Fruit fly (Drosophila melanogaster): ENCODE data around the gene Myc.
A peak's percentile ranks its signal among the peaks of the same experiment; 100 is the strongest.

DNA sequence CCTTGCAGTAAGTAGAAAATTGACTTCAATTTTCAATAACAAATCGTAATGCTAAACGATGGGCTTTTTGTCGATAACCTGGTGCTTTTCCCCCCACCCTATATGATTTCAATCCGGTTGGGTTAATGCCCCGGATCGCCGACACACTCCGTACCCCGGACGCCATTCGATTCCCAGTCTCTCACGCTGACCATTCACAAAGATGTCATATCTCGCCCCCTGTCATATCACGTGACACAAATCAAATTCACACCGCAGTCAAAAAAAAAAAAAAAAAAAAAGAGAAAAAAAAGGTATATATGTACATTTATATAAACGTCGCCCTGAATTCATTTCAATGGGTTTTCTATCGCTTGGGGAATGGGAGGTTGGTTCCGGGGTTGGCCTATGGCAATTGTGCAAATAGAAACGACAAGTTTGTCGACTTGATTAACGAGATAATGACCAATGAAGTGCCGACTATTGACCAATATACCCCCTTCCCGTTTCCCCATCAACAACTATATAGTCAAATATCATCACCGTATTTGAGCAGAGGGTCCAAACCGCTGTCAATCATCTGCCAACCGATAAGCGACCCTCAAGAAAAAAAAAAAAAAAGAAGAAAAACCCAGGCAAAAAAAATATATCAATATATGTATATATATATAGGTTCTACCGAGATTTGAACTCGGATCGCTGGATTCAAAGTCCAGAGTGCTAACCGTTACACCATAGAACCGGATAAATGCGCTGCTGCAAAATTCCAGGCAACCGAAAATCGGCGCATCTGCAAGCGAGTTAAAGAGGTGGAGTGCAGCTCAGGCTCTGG is 54.0 kb downstream of the Myc start:
- TF ChIP-seq salr (GFP tag; optimal IDR thresholded peaks at IDR 0.05) = no peak
- TF ChIP-seq Sox15 (GFP tag; optimal IDR thresholded peaks at IDR 0.05) = no peak
- TF ChIP-seq CG3032 (tag; optimal IDR thresholded peaks at IDR 0.05) = no peak
- TF ChIP-seq CG11902 (GFP tag; optimal IDR thresholded peaks at IDR 0.05) = no peak
- TF ChIP-seq CG6854 (GFP tag; optimal IDR thresholded peaks at IDR 0.05) = no peak
- TF ChIP-seq Lpt (GFP tag; optimal IDR thresholded peaks at IDR 0.05) = no peak
- TF ChIP-seq Eip75B (GFP tag; optimal IDR thresholded peaks at IDR 0.05) = no peak
- TF ChIP-seq svp (GFP tag) = peak; percentile 74
- TF ChIP-seq ss (GFP tag; optimal IDR thresholded peaks at IDR 0.05) = no peak

All from whole organism, prepupa.